Fruit fly (Drosophila melanogaster): ENCODE data around the gene Neurl4.

Gene Neurl4

DNA sequence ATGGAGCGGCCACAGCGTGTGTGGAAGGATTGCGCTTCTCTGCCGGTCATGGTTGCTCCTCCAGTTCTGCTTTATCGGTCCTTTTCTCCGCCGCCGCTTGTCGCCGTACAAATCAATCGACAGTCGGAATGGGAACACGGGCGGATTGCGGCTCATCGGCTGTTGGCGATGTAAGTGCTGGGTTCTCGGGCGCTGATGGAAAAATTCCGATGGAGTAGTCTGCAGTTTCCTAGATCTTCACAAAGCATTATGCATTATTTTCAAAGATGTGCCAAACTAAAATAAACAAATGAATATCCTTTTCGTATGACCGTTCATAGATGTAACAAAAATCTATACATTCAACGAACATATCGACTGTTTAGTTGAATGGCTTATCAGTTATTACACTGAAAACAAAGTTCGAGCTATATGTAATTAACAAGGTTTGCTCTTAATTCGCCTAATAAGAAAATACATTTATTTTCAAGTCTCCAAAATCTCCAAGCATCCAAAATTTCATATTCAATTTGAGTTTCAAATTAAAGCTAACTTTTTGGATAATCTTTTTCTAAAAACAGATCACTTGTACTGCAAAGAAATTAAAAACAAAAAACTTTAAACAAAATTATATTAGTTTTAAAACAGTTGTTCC lies at the start of gene Neurl4:
Gene Neurl4, minus strand, starts transcription at position 273 of the 634 bp plus-strand sequence.
- TF ChIP-seq CG11617 (GFP tag; optimal IDR thresholded peaks at IDR 0.05), result peak; percentile 37
- peak; percentile 3 for TF ChIP-seq cic (GFP tag; optimal IDR thresholded peaks at IDR 0.05)
- no peak for TF ChIP-seq bab1 (GFP tag; optimal IDR thresholded peaks at IDR 0.05)
- no peak for TF ChIP-seq kay (GFP tag; ENCODE audit: borderline replicate concordance)
- TF ChIP-seq ovo (GFP tag; optimal IDR thresholded peaks at IDR 0.05), result peak; percentile 30
- TF ChIP-seq pad (GFP tag; optimal IDR thresholded peaks at IDR 0.05), result peak; percentile 43
- TF ChIP-seq cnc (optimal IDR thresholded peaks at IDR 0.05), result no peak
- TF ChIP-seq toe (GFP tag; optimal IDR thresholded peaks at IDR 0.05), result no peak
- no peak for TF ChIP-seq CG12768 (GFP tag; optimal IDR thresholded peaks at IDR 0.05)
- TF ChIP-seq CG33017 (tag; optimal IDR thresholded peaks at IDR 0.05), result peak; percentile 49
- TF ChIP-seq Clk (GFP tag; optimal IDR thresholded peaks at IDR 0.05), result no peak
- TF ChIP-seq CG7045 (GFP tag; optimal IDR thresholded peaks at IDR 0.05), result peak; percentile 47
- peak; percentile 7 for TF ChIP-seq Crg-1 (GFP tag; optimal IDR thresholded peaks at IDR 0.05)
- TF ChIP-seq Mnt (GFP tag; optimal IDR thresholded peaks at IDR 0.05), result no peak
- peak; percentile 5 for TF ChIP-seq CG1620 (GFP tag; optimal IDR thresholded peaks at IDR 0.05)
- TF ChIP-seq Hr96 (GFP tag; optimal IDR thresholded peaks at IDR 0.05), result no peak
- peak; percentile 53 for TF ChIP-seq CG7101 (tag; optimal IDR thresholded peaks at IDR 0.05)
- peak; percentile 56 for TF ChIP-seq CG5204 (GFP tag; optimal IDR thresholded peaks at IDR 0.05)
- TF ChIP-seq CG14711 (tag; optimal IDR thresholded peaks at IDR 0.05), result peak; percentile 58
- no peak for TF ChIP-seq tj (GFP tag; optimal IDR thresholded peaks at IDR 0.05)

- TF ChIP-seq CG11617 (GFP tag; optimal IDR thresholded peaks at IDR 0.05) (no peak), Hr96 (GFP tag; optimal IDR thresholded peaks at IDR 0.05) (no peak), pad (GFP tag; optimal IDR thresholded peaks at IDR 0.05) (no peak), toe (GFP tag; optimal IDR thresholded peaks at IDR 0.05) (no peak), ovo (GFP tag; optimal IDR thresholded peaks at IDR 0.05) (no peak), Mnt (GFP tag; optimal IDR thresholded peaks at IDR 0.05) (no peak), CG5204 (GFP tag; optimal IDR thresholded peaks at IDR 0.05) (no peak), cic (GFP tag; optimal IDR thresholded peaks at IDR 0.05) (no peak), CG7101 (tag; optimal IDR thresholded peaks at IDR 0.05) (no peak), CG14711 (tag; optimal IDR thresholded peaks at IDR 0.05) (no peak), Clk (GFP tag; optimal IDR thresholded peaks at IDR 0.05) (no peak), kay (GFP tag; ENCODE audit: borderline replicate concordance) (no peak), CG1620 (GFP tag; optimal IDR thresholded peaks at IDR 0.05) (no peak), bab1 (GFP tag; optimal IDR thresholded peaks at IDR 0.05) (no peak), CG7045 (GFP tag; optimal IDR thresholded peaks at IDR 0.05) (no peak), cnc (optimal IDR thresholded peaks at IDR 0.05) (no peak), tj (GFP tag; optimal IDR thresholded peaks at IDR 0.05) (no peak), CG33017 (tag; optimal IDR thresholded peaks at IDR 0.05) (no peak), Crg-1 (GFP tag; optimal IDR thresholded peaks at IDR 0.05) (no peak)
Measured at dm6 chr3L:14097941-14098545, 48.4 kb upstream of the Neurl4 start, which contains the start of gene Fbp1. Gene Fbp1 (minus strand): TSS chr3L:14098053.

dm6 chr3L:14089516-14089915 lies 39.8 kb upstream of the Neurl4 start:
- TF ChIP-seq bab1 (GFP tag; optimal IDR thresholded peaks at IDR 0.05) (no peak), CG7045 (GFP tag; optimal IDR thresholded peaks at IDR 0.05) (no peak), Crg-1 (GFP tag; optimal IDR thresholded peaks at IDR 0.05) (no peak), CG1620 (GFP tag; optimal IDR thresholded peaks at IDR 0.05) (no peak), Hr96 (GFP tag; optimal IDR thresholded peaks at IDR 0.05) (no peak), kay (GFP tag; ENCODE audit: borderline replicate concordance) (no peak), cic (GFP tag; optimal IDR thresholded peaks at IDR 0.05) (no peak), CG12768 (GFP tag; optimal IDR thresholded peaks at IDR 0.05) (no peak), ovo (GFP tag; optimal IDR thresholded peaks at IDR 0.05) (no peak), cnc (optimal IDR thresholded peaks at IDR 0.05) (no peak), toe (GFP tag; optimal IDR thresholded peaks at IDR 0.05) (no peak), Clk (GFP tag; optimal IDR thresholded peaks at IDR 0.05) (no peak), CG14711 (tag; optimal IDR thresholded peaks at IDR 0.05) (no peak), CG7101 (tag; optimal IDR thresholded peaks at IDR 0.05) (no peak), CG5204 (GFP tag; optimal IDR thresholded peaks at IDR 0.05) (no peak), CG33017 (tag; optimal IDR thresholded peaks at IDR 0.05) (no peak), tj (GFP tag; optimal IDR thresholded peaks at IDR 0.05) (no peak)

dm6 chr3L:14089010-14089409 lies 39.3 kb upstream of the Neurl4 start:
- TF ChIP-seq Clk (GFP tag; optimal IDR thresholded peaks at IDR 0.05) (no peak), CG33017 (tag; optimal IDR thresholded peaks at IDR 0.05) (no peak), Crg-1 (GFP tag; optimal IDR thresholded peaks at IDR 0.05) (no peak), CG7045 (GFP tag; optimal IDR thresholded peaks at IDR 0.05) (no peak), cic (GFP tag; optimal IDR thresholded peaks at IDR 0.05) (no peak), CG7101 (tag; optimal IDR thresholded peaks at IDR 0.05) (no peak), CG12768 (GFP tag; optimal IDR thresholded peaks at IDR 0.05) (no peak), bab1 (GFP tag; optimal IDR thresholded peaks at IDR 0.05) (no peak), CG1620 (GFP tag; optimal IDR thresholded peaks at IDR 0.05) (no peak), CG14711 (tag; optimal IDR thresholded peaks at IDR 0.05) (no peak), tj (GFP tag; optimal IDR thresholded peaks at IDR 0.05) (no peak), pad (GFP tag; optimal IDR thresholded peaks at IDR 0.05) (no peak), CG11617 (GFP tag; optimal IDR thresholded peaks at IDR 0.05) (no peak), CG5204 (GFP tag; optimal IDR thresholded peaks at IDR 0.05) (no peak), ovo (GFP tag; optimal IDR thresholded peaks at IDR 0.05) (no peak), Hr96 (GFP tag; optimal IDR thresholded peaks at IDR 0.05) (no peak), Mnt (GFP tag; optimal IDR thresholded peaks at IDR 0.05) (no peak), kay (GFP tag; ENCODE audit: borderline replicate concordance) (no peak), cnc (optimal IDR thresholded peaks at IDR 0.05) (no peak), toe (GFP tag; optimal IDR thresholded peaks at IDR 0.05) (no peak)

DNA sequence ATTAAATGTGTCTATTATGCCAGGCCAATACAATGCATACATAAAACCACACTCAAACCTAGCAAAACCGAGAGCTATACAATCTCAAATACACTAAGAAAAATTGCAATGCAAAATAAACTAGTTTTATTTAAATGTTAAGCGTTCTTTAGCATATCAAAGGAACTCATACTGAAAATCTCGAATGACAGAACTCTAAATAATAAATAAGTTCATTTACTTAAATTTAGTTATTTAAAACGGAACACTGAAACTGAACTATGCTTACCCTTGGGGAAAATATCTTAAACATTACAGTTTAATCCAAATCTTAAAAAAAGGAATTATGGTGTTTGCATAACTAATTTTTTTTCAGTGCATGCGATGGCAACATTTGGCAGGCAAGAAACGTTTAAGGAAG lies 36.5 kb upstream of the Neurl4 start:
- TF ChIP-seq tj (GFP tag; optimal IDR thresholded peaks at IDR 0.05), result no peak
- no peak for TF ChIP-seq cic (GFP tag; optimal IDR thresholded peaks at IDR 0.05)
- TF ChIP-seq cnc (optimal IDR thresholded peaks at IDR 0.05), result no peak
- no peak for TF ChIP-seq CG14711 (tag; optimal IDR thresholded peaks at IDR 0.05)
- TF ChIP-seq Mnt (GFP tag; optimal IDR thresholded peaks at IDR 0.05), result no peak
- no peak for TF ChIP-seq CG7045 (GFP tag; optimal IDR thresholded peaks at IDR 0.05)
- no peak for TF ChIP-seq kay (GFP tag; ENCODE audit: borderline replicate concordance)
- no peak for TF ChIP-seq bab1 (GFP tag; optimal IDR thresholded peaks at IDR 0.05)
- TF ChIP-seq CG5204 (GFP tag; optimal IDR thresholded peaks at IDR 0.05), result no peak
- TF ChIP-seq CG11617 (GFP tag; optimal IDR thresholded peaks at IDR 0.05), result no peak
- no peak for TF ChIP-seq CG7101 (tag; optimal IDR thresholded peaks at IDR 0.05)
- TF ChIP-seq Clk (GFP tag; optimal IDR thresholded peaks at IDR 0.05), result no peak
- no peak for TF ChIP-seq Crg-1 (GFP tag; optimal IDR thresholded peaks at IDR 0.05)
- TF ChIP-seq CG1620 (GFP tag; optimal IDR thresholded peaks at IDR 0.05), result no peak
- no peak for TF ChIP-seq ovo (GFP tag; optimal IDR thresholded peaks at IDR 0.05)
- no peak for TF ChIP-seq toe (GFP tag; optimal IDR thresholded peaks at IDR 0.05)
- no peak for TF ChIP-seq CG33017 (tag; optimal IDR thresholded peaks at IDR 0.05)
- no peak for TF ChIP-seq Hr96 (GFP tag; optimal IDR thresholded peaks at IDR 0.05)
- TF ChIP-seq CG12768 (GFP tag; optimal IDR thresholded peaks at IDR 0.05), result no peak
- no peak for TF ChIP-seq pad (GFP tag; optimal IDR thresholded peaks at IDR 0.05)

Measured in whole organism, adult.